Worm (Caenorhabditis elegans) whole organism, young adult: Measurements from ENCODE around the gene C37C3.18.

ENCODE experiments used
- C06A6.2 ChIP-seq: fragments of 200-800 bp; sonication (Bioruptor generic); conservative IDR thresholded peaks from 2 replicates; pipeline ENCODE4 v1.3.6; 2022; ENCODE audit warnings: missing genetic modification characterization, missing compliant biosample characterization
- D2030.7 ChIP-seq: fragments of 200-800 bp; sonication (Bioruptor generic); IDR thresholded peaks from 2 replicates; pipeline ENCODE4 v1.3.6; 2022; ENCODE audit warnings: missing genetic modification reagents, missing genetic modification characterization, missing compliant biosample characterization
- F23B12.7 ChIP-seq: sonication (generic microtip); optimal IDR thresholded peaks from 2 replicates; lab custom pipeline; 2017; ENCODE audit warnings: missing genetic modification characterization, mild to moderate bottlenecking, missing compliant biosample characterization, antibody characterized with exemption, moderate library complexity; ENCODE audit not compliant: insufficient read depth
- F33H1.4 ChIP-seq: fragments of 200-800 bp; sonication (Bioruptor generic); IDR thresholded peaks from 2 replicates; pipeline ENCODE4 v1.3.6; 2022; ENCODE audit warnings: missing genetic modification reagents, missing genetic modification characterization, missing compliant biosample characterization
- F39B2.1 ChIP-seq: fragments of 200-800 bp; sonication (Bioruptor generic); IDR thresholded peaks from 2 replicates; pipeline ENCODE4 v1.3.6; 2022; ENCODE audit warnings: missing genetic modification reagents, missing genetic modification characterization, missing compliant biosample characterization
- F57C9.4 ChIP-seq: sonication (generic microtip); optimal IDR thresholded peaks from 2 replicates; lab custom pipeline; 2017; ENCODE audit warnings: mild to moderate bottlenecking, missing genetic modification characterization, missing compliant biosample characterization
- K11D2.4 ChIP-seq: fragments of 200-800 bp; sonication (Bioruptor generic); IDR thresholded peaks from 2 replicates; pipeline ENCODE4 v1.3.6; 2022; ENCODE audit warnings: missing genetic modification reagents, missing genetic modification characterization, missing compliant biosample characterization
- Y53F4B.3 ChIP-seq: fragments of 200-800 bp; sonication (Bioruptor generic); IDR thresholded peaks from 2 replicates; pipeline ENCODE4 v1.3.6; 2022; ENCODE audit warnings: missing genetic modification reagents, missing genetic modification characterization, missing compliant biosample characterization
- Y53G8AR.9 ChIP-seq: fragments of 200-800 bp; sonication (Bioruptor generic); conservative IDR thresholded peaks from 2 replicates; pipeline ENCODE4 v1.3.6; 2022; ENCODE audit warnings: missing genetic modification reagents, missing genetic modification characterization, missing compliant biosample characterization
- Y79H2A.3 ChIP-seq: fragments of 200-800 bp; sonication (Bioruptor generic); conservative IDR thresholded peaks from 2 replicates; pipeline ENCODE4 v1.3.6; 2022; ENCODE audit warnings: missing genetic modification reagents, missing genetic modification characterization, missing compliant biosample characterization
- Y95B8A.8 ChIP-seq: fragments of 200-800 bp; sonication (Bioruptor generic); IDR thresholded peaks from 2 replicates; pipeline ENCODE4 v1.3.6; 2022; ENCODE audit warnings: missing genetic modification reagents, missing genetic modification characterization, missing compliant biosample characterization
- ZK185.1 ChIP-seq: sonication (generic microtip); optimal IDR thresholded peaks from 2 replicates; lab custom pipeline; 2016; ENCODE audit warnings: mild to moderate bottlenecking, missing genetic modification characterization, missing compliant biosample characterization; ENCODE audit not compliant: poor library complexity, severe bottlenecking
- ama-1 ChIP-seq, 3 experiments: fragments of 150-350 bp in 1 of 3; sonication (generic microtip) in 2 of 3; optimal IDR thresholded peaks; 2 replicates each; lab custom pipeline; 2014 to 2018; ENCODE audit warnings: missing biosample characterization in 2 of 3, missing genetic modification characterization in 2 of 3, missing genetic modification reagents in 2 of 3
- attf-5 ChIP-seq: fragments of 200-800 bp; sonication (Bioruptor generic); optimal IDR thresholded peaks from 2 replicates; lab custom pipeline; 2018; ENCODE audit warnings: mild to moderate bottlenecking, missing genetic modification characterization, missing compliant biosample characterization
- attf-6 ChIP-seq: fragments of 200-800 bp; sonication (Bioruptor generic); IDR thresholded peaks from 2 replicates; pipeline ENCODE4 v1.3.6; 2022; ENCODE audit warnings: missing genetic modification reagents, missing genetic modification characterization, missing compliant biosample characterization
- bed-1 ChIP-seq: fragments of 200-800 bp; sonication (Bioruptor generic); IDR thresholded peaks from 2 replicates; pipeline ENCODE4 v1.3.6; 2022; ENCODE audit warnings: missing genetic modification reagents, missing genetic modification characterization, missing compliant biosample characterization
- ceh-100 ChIP-seq: fragments of 200-800 bp; sonication (Bioruptor generic); IDR thresholded peaks from 2 replicates; pipeline ENCODE4 v1.3.6; 2022; ENCODE audit warnings: missing genetic modification reagents, missing genetic modification characterization, missing compliant biosample characterization
- ceh-40 ChIP-seq: fragments of 200-800 bp; sonication (Bioruptor generic); IDR thresholded peaks from 2 replicates; pipeline ENCODE4 v1.3.6; 2022; ENCODE audit warnings: missing genetic modification characterization, missing compliant biosample characterization
- ceh-58 ChIP-seq: fragments of 200-800 bp; sonication (Bioruptor generic); IDR thresholded peaks from 2 replicates; pipeline ENCODE4 v1.3.6; 2022; ENCODE audit warnings: missing genetic modification characterization, missing compliant biosample characterization
- ceh-91 ChIP-seq: fragments of 200-800 bp; sonication (Bioruptor generic); IDR thresholded peaks from 2 replicates; pipeline ENCODE4 v1.3.6; 2022; ENCODE audit warnings: missing genetic modification reagents, missing genetic modification characterization, missing compliant biosample characterization
- dpff-1 ChIP-seq: sonication (generic microtip); optimal IDR thresholded peaks from 2 replicates; lab custom pipeline; 2017; ENCODE audit warnings: mild to moderate bottlenecking, missing genetic modification characterization, missing compliant biosample characterization
- efl-1 ChIP-seq: fragments of 150-350 bp; optimal IDR thresholded peaks from 2 replicates; lab custom pipeline; 2014; ENCODE audit warnings: missing biosample characterization, missing genetic modification reagents, missing genetic modification characterization
- fkh-3 ChIP-seq: sonication (generic microtip); optimal IDR thresholded peaks from 2 replicates; lab custom pipeline; 2016; ENCODE audit warnings: mild to moderate bottlenecking, missing genetic modification characterization, missing compliant biosample characterization
- him-1 ChIP-seq: sonication (generic microtip); optimal IDR thresholded peaks from 2 replicates; lab custom pipeline; 2016; ENCODE audit warnings: missing genotype, missing genetic modification reagents, missing genetic modification characterization, missing compliant biosample characterization
- hlh-26 ChIP-seq: fragments of 200-800 bp; sonication (Bioruptor generic); conservative IDR thresholded peaks from 2 replicates; pipeline ENCODE4 v1.3.6; 2022; ENCODE audit warnings: missing genetic modification reagents, missing genetic modification characterization, missing compliant biosample characterization
- hsf-1 ChIP-seq: fragments of 200-800 bp; sonication (Bioruptor generic); IDR thresholded peaks from 2 replicates; pipeline ENCODE4 v1.3.6; 2022; ENCODE audit warnings: missing genetic modification reagents, missing genetic modification characterization, missing compliant biosample characterization
- lag-1 ChIP-seq: fragments of 200-800 bp; sonication (Bioruptor generic); IDR thresholded peaks from 2 replicates; pipeline ENCODE4 v1.3.6; 2022; ENCODE audit warnings: missing genetic modification reagents, missing genetic modification characterization, missing compliant biosample characterization
- lin-26 ChIP-seq: fragments of 200-800 bp; sonication (Bioruptor generic); IDR thresholded peaks from 2 replicates; pipeline ENCODE4 v1.3.6; 2022; ENCODE audit warnings: missing genetic modification reagents, missing genetic modification characterization, missing compliant biosample characterization
- lsl-1 ChIP-seq: fragments of 200-800 bp; sonication (Bioruptor generic); optimal IDR thresholded peaks from 2 replicates; lab custom pipeline; 2018; ENCODE audit warnings: mild to moderate bottlenecking, missing genetic modification characterization, moderate library complexity, missing compliant biosample characterization
- madf-3 ChIP-seq: fragments of 200-800 bp; sonication (Bioruptor generic); IDR thresholded peaks from 2 replicates; pipeline ENCODE4 v1.3.6; 2022; ENCODE audit warnings: missing genetic modification reagents, missing genetic modification characterization, missing compliant biosample characterization
- madf-8 ChIP-seq: fragments of 200-800 bp; sonication (Bioruptor generic); conservative IDR thresholded peaks from 2 replicates; pipeline ENCODE4 v1.3.6; 2022; ENCODE audit warnings: missing genetic modification reagents, missing genetic modification characterization, missing compliant biosample characterization
- mcd-1 ChIP-seq: fragments of 200-800 bp; sonication (Bioruptor generic); IDR thresholded peaks from 2 replicates; pipeline ENCODE4 v1.3.6; 2022; ENCODE audit warnings: missing genetic modification reagents, missing genetic modification characterization, missing compliant biosample characterization
- mel-28 ChIP-seq: sonication (generic microtip); optimal IDR thresholded peaks from 2 replicates; lab custom pipeline; 2016; ENCODE audit warnings: borderline replicate concordance, mild to moderate bottlenecking, missing genetic modification characterization, missing compliant biosample characterization
- nhr-120 ChIP-seq: fragments of 200-800 bp; sonication (Bioruptor generic); IDR thresholded peaks from 2 replicates; pipeline ENCODE4 v1.3.6; 2022; ENCODE audit warnings: missing genetic modification characterization, missing compliant biosample characterization
- nhr-27 ChIP-seq: fragments of 200-800 bp; sonication (Bioruptor generic); optimal IDR thresholded peaks from 2 replicates; lab custom pipeline; 2018; ENCODE audit warnings: mild to moderate bottlenecking, missing genetic modification characterization, moderate library complexity, missing compliant biosample characterization
- rcor-1 ChIP-seq: fragments of 200-800 bp; sonication (Bioruptor generic); IDR thresholded peaks from 2 replicates; pipeline ENCODE4 v1.3.6; 2022; ENCODE audit warnings: missing genetic modification reagents, missing genetic modification characterization, missing compliant biosample characterization
- snpc-1.1 ChIP-seq: sonication (generic microtip); optimal IDR thresholded peaks from 2 replicates; lab custom pipeline; 2017; ENCODE audit warnings: missing genetic modification characterization, mild to moderate bottlenecking, missing compliant biosample characterization, antibody characterized with exemption, moderate library complexity, missing genotype, missing genetic modification reagents; ENCODE audit not compliant: insufficient read depth
- snpc-1.3 ChIP-seq: sonication (generic microtip); optimal IDR thresholded peaks from 2 replicates; lab custom pipeline; 2017; ENCODE audit warnings: missing genetic modification characterization, mild to moderate bottlenecking, missing compliant biosample characterization, antibody characterized with exemption, moderate library complexity, missing genotype, missing genetic modification reagents; ENCODE audit not compliant: insufficient read depth
- somi-1 ChIP-seq: fragments of 200-800 bp; sonication (Bioruptor generic); optimal IDR thresholded peaks from 2 replicates; lab custom pipeline; 2018; ENCODE audit warnings: mild to moderate bottlenecking, missing genetic modification characterization, missing compliant biosample characterization
- tbp1 ChIP-seq: fragments of 200-800 bp; sonication (Bioruptor generic); optimal IDR thresholded peaks from 2 replicates; lab custom pipeline; 2018; ENCODE audit warnings: mild to moderate bottlenecking, missing genetic modification characterization, missing compliant biosample characterization
- tlf-1 ChIP-seq: fragments of 200-800 bp; sonication (Bioruptor generic); optimal IDR thresholded peaks from 2 replicates; lab custom pipeline; 2018; ENCODE audit warnings: mild to moderate bottlenecking, missing genetic modification characterization, missing compliant biosample characterization
- zim-3 ChIP-seq: sonication (generic microtip); optimal IDR thresholded peaks from 2 replicates; lab custom pipeline; 2017; ENCODE audit warnings: mild to moderate bottlenecking, missing genetic modification characterization, moderate library complexity, missing compliant biosample characterization
- ztf-22 ChIP-seq: fragments of 200-800 bp; sonication (Bioruptor generic); optimal IDR thresholded peaks from 2 replicates; lab custom pipeline; 2018; ENCODE audit warnings: mild to moderate bottlenecking, missing genetic modification characterization, moderate library complexity, missing compliant biosample characterization
- ztf-25 ChIP-seq: fragments of 200-800 bp; sonication (Bioruptor generic); IDR thresholded peaks from 2 replicates; pipeline ENCODE4 v1.3.6; 2022; ENCODE audit warnings: missing genetic modification reagents, missing genetic modification characterization, missing compliant biosample characterization
- ztf-26 ChIP-seq: sonication (generic microtip); optimal IDR thresholded peaks from 2 replicates; lab custom pipeline; 2017; ENCODE audit warnings: missing genetic modification characterization, missing compliant biosample characterization

Gene C37C3.18

DNA sequence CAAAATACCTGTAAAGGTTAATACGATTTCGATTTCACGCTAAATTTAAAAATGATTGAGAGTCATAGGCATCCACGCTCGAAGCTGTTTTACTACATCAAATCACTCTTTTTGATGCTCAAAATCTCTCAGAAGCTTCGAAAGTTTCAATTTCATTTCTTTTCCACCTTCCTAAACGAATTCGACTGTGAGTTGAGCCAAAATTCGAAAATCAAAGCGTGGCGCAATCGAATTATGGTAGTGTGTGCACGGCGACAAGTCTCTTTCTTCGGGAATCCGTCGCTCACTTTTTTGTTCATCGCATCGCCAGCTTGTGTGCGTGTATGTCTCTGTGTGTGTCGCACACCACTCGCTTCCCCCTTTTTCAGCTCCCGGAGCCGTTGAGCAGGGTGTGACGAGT is 18.2 kb downstream of the C37C3.18 start:
- TF ChIP-seq ztf-26 (tag; lab: Kevin White, UChicago) (no peak), mcd-1 (no peak), rcor-1 (no peak), Y95B8A.8 (GFP tag; lab: Robert Waterston, UW) (no peak), him-1 (tag; lab: Kevin White, UChicago) (no peak), F57C9.4 (tag; lab: Kevin White, UChicago) (no peak), madf-3 (GFP tag; lab: Robert Waterston, UW) (no peak), ama-1 (optimal IDR thresholded peaks at IDR 0.05; lab: Kevin White, UChicago) (no peak), ama-1 (GFP tag; optimal IDR thresholded peaks at IDR 0.05; lab: Kevin White, UChicago) (no peak), attf-5 (GFP tag; lab: Kevin White, UChicago) (no peak), snpc-1.1 (tag; lab: Kevin White, UChicago) (no peak), dpff-1 (no peak), C06A6.2 (no peak), mel-28 (tag; lab: Kevin White, UChicago) (no peak), nhr-27 (tag; lab: Kevin White, UChicago) (no peak), Y53G8AR.9 (GFP tag; lab: Robert Waterston, UW) (no peak), efl-1 (GFP tag; lab: Kevin White, UChicago) (no peak), tlf-1 (no peak), ceh-58 (GFP tag; lab: Robert Waterston, UW) (no peak), lin-26 (no peak)
- TF ChIP-seq, all 124 proteins: peak for 0

DNA sequence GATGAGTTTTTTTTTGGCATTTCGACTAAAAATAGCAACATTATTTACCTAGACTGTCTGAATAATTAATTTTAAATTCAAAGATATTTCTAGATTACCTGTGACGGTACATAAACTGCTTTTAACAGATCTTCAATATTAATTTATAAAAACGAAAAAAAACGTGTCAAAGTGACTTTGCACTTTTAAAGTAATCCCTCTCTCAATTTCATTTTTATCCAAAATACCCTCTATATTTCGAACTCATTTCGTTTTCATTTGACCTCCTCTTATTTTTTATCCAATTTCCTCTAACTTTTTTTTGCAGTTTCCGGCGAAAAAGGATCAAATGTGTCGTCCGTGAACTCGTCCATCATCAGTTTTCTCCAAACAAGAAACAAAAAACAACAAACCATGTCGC is 20.7 kb downstream of the C37C3.18 start, which contains the start of gene F40A3.4:
Gene F40A3.4, plus strand, starts transcription at position 301 of the 400 bp plus-strand sequence.
- TF ChIP-seq F33H1.4 (no peak), ceh-40 (GFP tag; lab: Robert Waterston, UW) (no peak), bed-1 (GFP tag; lab: Robert Waterston, UW) (no peak), K11D2.4 (GFP tag; lab: Robert Waterston, UW) (no peak), lag-1 (GFP tag; lab: Robert Waterston, UW) (no peak), D2030.7 (GFP tag; lab: Robert Waterston, UW) (no peak), ceh-91 (GFP tag; lab: Robert Waterston, UW) (no peak)

ce11 chrV:7876881-7877475 is 22.2 kb downstream of the C37C3.18 start, which contains the start of gene F40A3.3:
Gene F40A3.3, plus strand, starts transcription at chrV:7877444.
- TF ChIP-seq F23B12.7 (no peak), snpc-1.3 (tag; lab: Kevin White, UChicago) (no peak), madf-8 (GFP tag; lab: Robert Waterston, UW) (peak; percentile 62), ceh-91 (GFP tag; lab: Robert Waterston, UW) (no peak), somi-1 (GFP tag; lab: Kevin White, UChicago) (no peak), zim-3 (tag; lab: Kevin White, UChicago) (no peak), snpc-1.1 (tag; lab: Kevin White, UChicago) (no peak), him-1 (tag; lab: Kevin White, UChicago) (no peak), D2030.7 (GFP tag; lab: Robert Waterston, UW) (peak; percentile 31; the same call in 1 of the 2 replicates), ceh-100 (GFP tag; lab: Robert Waterston, UW) (no peak), ceh-40 (GFP tag; lab: Robert Waterston, UW) (no peak), ztf-22 (GFP tag; lab: Kevin White, UChicago) (no peak), ZK185.1 (tag; lab: Kevin White, UChicago) (no peak), Y53F4B.3 (GFP tag; lab: Robert Waterston, UW) (no peak), tbp1 (GFP tag; lab: Kevin White, UChicago) (no peak), F39B2.1 (GFP tag; lab: Robert Waterston, UW) (no peak), nhr-120 (GFP tag; lab: Robert Waterston, UW) (no peak), Y79H2A.3 (GFP tag; lab: Robert Waterston, UW) (no peak), F33H1.4 (peak; percentile 85), fkh-3 (no peak), attf-6 (GFP tag; lab: Robert Waterston, UW) (no peak), hlh-26 (GFP tag; lab: Robert Waterston, UW) (no peak), ztf-25 (GFP tag; lab: Robert Waterston, UW) (no peak), lsl-1 (GFP tag; lab: Kevin White, UChicago) (peak; percentile 85), hsf-1 (peak; percentile 81)
